Worm (Caenorhabditis elegans) whole organism, L4/young adult: ENCODE results near the gene F21H7.5.

ENCODE experiments used
- W03F9.2 ChIP-seq: fragments of 150-350 bp; optimal IDR thresholded peaks from 2 replicates; lab custom pipeline; 2014; ENCODE audit warnings: missing biosample characterization, missing genetic modification characterization
- him-1 ChIP-seq: sonication (generic microtip); optimal IDR thresholded peaks from 2 replicates; lab custom pipeline; 2016; ENCODE audit warnings: missing genotype, missing genetic modification reagents, missing genetic modification characterization, missing compliant biosample characterization

ce11 chrV:16246579-16246978 is 9.3 kb downstream of the F21H7.5 start, which contains the start of gene srh-95:
- TF ChIP-seq W03F9.2 (tag; lab: Kevin White, UChicago) = no peak
- TF ChIP-seq him-1 = no peak
